Worm (Caenorhabditis elegans): ENCODE measurements around the gene T07D4.2.

DNA sequence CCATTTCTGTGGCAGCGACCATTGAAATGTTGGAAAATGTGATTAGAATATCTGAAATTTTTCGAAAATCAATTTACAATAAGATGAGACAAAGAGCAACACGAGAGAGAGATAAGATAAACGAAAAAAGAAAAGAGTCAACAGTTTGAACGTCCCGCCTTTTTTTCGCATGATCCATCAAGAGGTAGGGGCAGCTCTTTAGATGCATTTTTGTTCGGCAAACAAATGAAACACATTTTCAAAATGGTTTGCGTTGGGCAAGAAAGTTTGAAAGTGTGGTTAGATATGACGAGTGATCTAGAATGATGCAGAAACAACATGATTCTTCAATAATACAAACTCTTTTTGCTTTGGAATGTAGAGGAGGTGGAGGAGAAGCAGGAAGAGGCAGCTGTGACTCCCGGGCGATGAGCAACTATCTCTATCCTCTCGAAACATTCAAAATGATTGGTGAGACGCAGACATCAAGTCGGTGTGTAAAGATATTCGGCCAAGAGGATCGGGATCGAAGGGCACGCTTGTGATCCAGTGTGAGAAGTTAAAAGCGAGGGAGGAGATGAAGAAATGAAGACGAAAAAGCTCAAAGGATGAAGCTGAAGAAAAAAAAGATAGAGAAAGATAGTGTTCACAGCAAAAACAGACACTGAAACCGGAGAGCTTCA lies 29.1 kb downstream of the T07D4.2 start, which contains the start of gene F46C5.6:
- TF ChIP-seq F13H6.1 (tag; optimal IDR thresholded peaks at IDR 0.05) = peak; percentile 84
- TF ChIP-seq unc-55 (GFP tag; optimal IDR thresholded peaks at IDR 0.05) = no peak
- no peak for TF ChIP-seq skn-1 (tag; optimal IDR thresholded peaks at IDR 0.05)
- TF ChIP-seq mab-5 (tag; optimal IDR thresholded peaks at IDR 0.05) = no peak
- TF ChIP-seq ama-1 (optimal IDR thresholded peaks at IDR 0.05) = no peak
- no peak for TF ChIP-seq lin-11 (tag; optimal IDR thresholded peaks at IDR 0.05)
- TF ChIP-seq mdl-1 (tag; optimal IDR thresholded peaks at IDR 0.05) = no peak
- TF ChIP-seq nhr-25 (tag; optimal IDR thresholded peaks at IDR 0.05) = no peak
- no peak for TF ChIP-seq unc-39 (tag; optimal IDR thresholded peaks at IDR 0.05)
- TF ChIP-seq blmp-1 (tag; optimal IDR thresholded peaks at IDR 0.05; ENCODE audit: insufficient read depth) = no peak
- TF ChIP-seq nhr-23 (tag; optimal IDR thresholded peaks at IDR 0.05) = no peak
- no peak for TF ChIP-seq fos-1 (tag; optimal IDR thresholded peaks at IDR 0.05)
